Fruit fly (Drosophila melanogaster): Measurements from ENCODE around the gene cnc.

DNA sequence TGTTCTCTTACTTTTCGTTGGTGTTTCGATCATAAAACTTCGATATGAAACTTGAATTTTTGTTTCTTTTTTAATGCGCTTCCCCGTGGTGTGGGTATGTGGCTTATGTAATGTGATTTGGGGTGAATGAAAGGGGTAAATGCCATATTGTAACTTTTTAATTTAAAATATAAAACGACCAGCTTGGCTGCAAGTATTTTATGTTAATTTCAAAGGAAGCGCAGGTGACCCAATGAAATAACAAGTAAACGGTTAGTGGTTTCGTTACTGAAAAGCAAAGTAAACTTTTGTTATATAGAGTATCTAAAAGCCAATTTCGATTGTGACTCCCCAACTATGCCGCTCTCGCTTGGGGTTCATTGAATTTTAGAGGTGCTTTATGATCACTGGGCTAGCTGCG is 81.9 kb downstream of the cnc start:
- TF ChIP-seq Eip93F (GFP tag; optimal IDR thresholded peaks at IDR 0.05) (no peak), dac (GFP tag; optimal IDR thresholded peaks at IDR 0.05) (no peak), CG11902 (GFP tag; optimal IDR thresholded peaks at IDR 0.05) (no peak), vri (GFP tag; optimal IDR thresholded peaks at IDR 0.05) (peak; percentile 5), CG6808 (GFP tag; optimal IDR thresholded peaks at IDR 0.05) (peak; percentile 48), lz (GFP tag; optimal IDR thresholded peaks at IDR 0.05) (peak; percentile 1), Gug (GFP tag; IDR thresholded peaks at IDR 0.05) (no peak), CG8319 (GFP tag; optimal IDR thresholded peaks at IDR 0.05) (no peak), CG11762 (GFP tag; optimal IDR thresholded peaks at IDR 0.05; ENCODE audit: insufficient read depth) (no peak), CG34406 (GFP tag; optimal IDR thresholded peaks at IDR 0.05) (peak; percentile 19), CG1621 (tag; optimal IDR thresholded peaks at IDR 0.05) (no peak), CG10669 (GFP tag; optimal IDR thresholded peaks at IDR 0.05) (peak; percentile 26), Hr38 (GFP tag; optimal IDR thresholded peaks at IDR 0.05) (no peak), CG3032 (tag; optimal IDR thresholded peaks at IDR 0.05) (no peak)
